Worm (Caenorhabditis elegans) whole organism, L2 larva: ENCODE data around the gene vang-1.

Experiments used
- crh-2 ChIP-seq: sonication (generic microtip); optimal IDR thresholded peaks from 2 replicates; lab custom pipeline; 2017; ENCODE audit warnings: missing biosample characterization, missing genetic modification characterization
- dmd-4 ChIP-seq: sonication (generic microtip); optimal IDR thresholded peaks from 2 replicates; lab custom pipeline; 2017; ENCODE audit warnings: missing biosample characterization, missing genetic modification characterization
- egl-27 ChIP-seq: sonication (generic microtip); optimal IDR thresholded peaks from 3 replicates; lab custom pipeline; 2017; ENCODE audit warnings: missing biosample characterization, missing genetic modification reagents, missing genetic modification characterization
- elt-1 ChIP-seq: fragments of 150-350 bp; optimal IDR thresholded peaks from 2 replicates; lab custom pipeline; 2014; ENCODE audit warnings: missing biosample characterization, missing genetic modification characterization
- fos-1 ChIP-seq: fragments of 150-350 bp; optimal IDR thresholded peaks from 2 replicates; lab custom pipeline; 2014; ENCODE audit warnings: missing biosample characterization, missing genetic modification characterization
- mab-5 ChIP-seq: fragments of 150-350 bp; optimal IDR thresholded peaks from 2 replicates; lab custom pipeline; 2014; ENCODE audit warnings: missing biosample characterization, missing genetic modification characterization
- mdl-1 ChIP-seq, 2 experiments: fragments of 150-350 bp in 1 of 2; sonication (generic microtip) in 1 of 2; optimal IDR thresholded peaks; 2 replicates each; lab custom pipeline; 2017; ENCODE audit warnings: missing biosample characterization in 2 of 2, missing genetic modification characterization in 2 of 2
- nhr-11 ChIP-seq: fragments of 150-350 bp; optimal IDR thresholded peaks from 2 replicates; lab custom pipeline; 2014; ENCODE audit warnings: missing biosample characterization, missing genetic modification characterization
- nhr-12 ChIP-seq: fragments of 150-350 bp; optimal IDR thresholded peaks from 2 replicates; lab custom pipeline; 2014; ENCODE audit warnings: missing biosample characterization, missing genetic modification characterization
- nhr-237 ChIP-seq: fragments of 150-350 bp; optimal IDR thresholded peaks from 2 replicates; lab custom pipeline; 2014; ENCODE audit warnings: missing biosample characterization, missing genetic modification characterization
- nhr-25 ChIP-seq: fragments of 150-350 bp; sonication (generic microtip); optimal IDR thresholded peaks from 3 replicates; lab custom pipeline; 2014; ENCODE audit warnings: missing biosample characterization, missing genetic modification characterization
- nhr-77 ChIP-seq: fragments of 150-350 bp; optimal IDR thresholded peaks from 2 replicates; lab custom pipeline; 2014; ENCODE audit warnings: missing biosample characterization, missing genetic modification characterization
- skn-1 ChIP-seq: sonication (generic microtip); optimal IDR thresholded peaks from 2 replicates; lab custom pipeline; 2017; ENCODE audit warnings: missing biosample characterization, missing genetic modification characterization

DNA sequence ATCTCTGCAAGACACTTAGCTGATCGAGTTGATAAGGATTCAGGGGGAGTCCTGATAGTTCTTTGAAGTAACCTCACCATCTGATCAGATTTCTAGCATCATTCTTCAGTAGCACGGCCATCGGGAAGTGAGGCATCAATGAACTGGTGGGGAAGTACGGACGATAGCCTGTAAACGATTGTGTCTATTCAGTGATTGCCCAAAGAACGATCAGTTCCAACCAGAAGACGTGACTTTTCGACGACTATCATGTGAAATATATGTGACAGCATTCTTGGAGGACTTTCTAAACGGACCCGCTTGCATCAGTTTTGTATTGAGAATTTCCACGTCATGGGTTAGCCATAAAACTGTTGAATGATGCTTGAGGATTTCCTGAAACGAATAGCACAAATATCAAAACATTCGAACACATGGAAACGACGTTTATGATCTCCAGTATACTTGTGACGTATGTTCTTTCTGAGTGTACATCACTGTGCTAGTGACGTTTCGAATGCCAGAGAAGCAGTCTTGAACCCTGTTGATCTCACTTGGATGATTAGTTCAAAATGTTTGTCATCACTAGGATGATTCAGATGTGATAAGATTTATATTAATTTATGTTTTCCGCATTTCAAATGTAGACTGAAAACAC lies 7.5 kb downstream of the vang-1 start:
- TF ChIP-seq nhr-12 (tag; lab: Kevin White, UChicago) (no peak), mdl-1 (tag; optimal IDR thresholded peaks at IDR 0.05; lab: Kevin White, UChicago) (no peak), mab-5 (tag; lab: Kevin White, UChicago) (no peak), crh-2 (tag; lab: Kevin White, UChicago) (no peak), nhr-11 (no peak), fos-1 (tag; lab: Kevin White, UChicago) (no peak), egl-27 (tag; lab: Kevin White, UChicago) (no peak), nhr-237 (tag; lab: Kevin White, UChicago) (no peak), elt-1 (tag; lab: Kevin White, UChicago) (no peak), nhr-25 (tag; lab: Kevin White, UChicago) (peak; percentile 82), skn-1 (no peak), nhr-77 (tag; lab: Kevin White, UChicago) (no peak), dmd-4 (tag; lab: Kevin White, UChicago) (no peak)
